Worm (Caenorhabditis elegans): ENCODE measurements around the gene C50E3.6.

The C50E3.6 gene

ce11 chrV:7590454-7590853, at the start of gene C50E3.6:
TSS of gene C50E3.6 (minus strand) at chrV:7590554.
- TF ChIP-seq fkh-10 (GFP tag; optimal IDR thresholded peaks at IDR 0.05) (peak; percentile 49), snpc-4 (tag; optimal IDR thresholded peaks at IDR 0.05) (no peak), ceh-90 (tag; optimal IDR thresholded peaks at IDR 0.05) (no peak), lin-14 (GFP tag; optimal IDR thresholded peaks at IDR 0.05) (peak; percentile 7)

ce11 chrV:7639787-7640186, 49.4 kb upstream of the C50E3.6 start, which contains the start of gene F07C4.10:
TSS of gene F07C4.10 (minus strand) at chrV:7639887.
- TF ChIP-seq pax-3 (tag; optimal IDR thresholded peaks at IDR 0.05) = no peak
- no peak for TF ChIP-seq nhr-20 (tag; optimal IDR thresholded peaks at IDR 0.05)
- no peak for TF ChIP-seq nhr-19 (GFP tag; conservative IDR thresholded peaks at IDR 0.05)
- TF ChIP-seq unc-130 (tag; optimal IDR thresholded peaks at IDR 0.05) = no peak
- TF ChIP-seq lin-35 (GFP tag; optimal IDR thresholded peaks at IDR 0.05) = no peak
- no peak for TF ChIP-seq ceh-90 (tag; optimal IDR thresholded peaks at IDR 0.05)
- TF ChIP-seq dsc-1 (tag; optimal IDR thresholded peaks at IDR 0.05) = no peak
- TF ChIP-seq snu-23 (GFP tag; optimal IDR thresholded peaks at IDR 0.05) = no peak
- TF ChIP-seq ets-5 (GFP tag; IDR thresholded peaks at IDR 0.05) = no peak
- TF ChIP-seq nhr-71 (tag; optimal IDR thresholded peaks at IDR 0.05) = no peak
- no peak for TF ChIP-seq nhr-12 (tag; optimal IDR thresholded peaks at IDR 0.05)
- no peak for TF ChIP-seq lir-3 (tag; optimal IDR thresholded peaks at IDR 0.05; ENCODE audit: poor library complexity)
- TF ChIP-seq aly-2 (tag; optimal IDR thresholded peaks at IDR 0.05) = no peak
- TF ChIP-seq rnt-1 (tag; optimal IDR thresholded peaks at IDR 0.05) = no peak

ce11 chrV:7639356-7639755, 49.0 kb upstream of the C50E3.6 start:
- no peak for TF ChIP-seq ama-1 (optimal IDR thresholded peaks at IDR 0.05)
- no peak for TF ChIP-seq fkh-4 (tag; optimal IDR thresholded peaks at IDR 0.05; ENCODE audit: borderline replicate concordance)
- TF ChIP-seq aha-1 (tag; optimal IDR thresholded peaks at IDR 0.05) = no peak
- no peak for TF ChIP-seq fkh-10 (GFP tag; optimal IDR thresholded peaks at IDR 0.05)
- no peak for TF ChIP-seq nhr-84 (tag; optimal IDR thresholded peaks at IDR 0.05)
- TF ChIP-seq nhr-90 (tag; optimal IDR thresholded peaks at IDR 0.05; ENCODE audit: poor library complexity) = no peak
- no peak for TF ChIP-seq elt-3 (tag; optimal IDR thresholded peaks at IDR 0.05)
- no peak for TF ChIP-seq blmp-1 (tag; optimal IDR thresholded peaks at IDR 0.05)
- no peak for TF ChIP-seq sox-4 (tag; optimal IDR thresholded peaks at IDR 0.05)
- no peak for TF ChIP-seq nhr-47 (tag; optimal IDR thresholded peaks at IDR 0.05)
- no peak for TF ChIP-seq lsy-2 (tag; optimal IDR thresholded peaks at IDR 0.05)
- no peak for TF ChIP-seq C16A3.4 (tag; optimal IDR thresholded peaks at IDR 0.05)
- no peak for TF ChIP-seq hlh-4 (tag; optimal IDR thresholded peaks at IDR 0.05)

- no peak for TF ChIP-seq unc-98 (GFP tag; IDR thresholded peaks at IDR 0.05)
- no peak for TF ChIP-seq fos-1 (tag; optimal IDR thresholded peaks at IDR 0.05)
- no peak for TF ChIP-seq aly-2 (tag; optimal IDR thresholded peaks at IDR 0.05)
- TF ChIP-seq swsn-7 (tag; optimal IDR thresholded peaks at IDR 0.05) = no peak
- TF ChIP-seq nhr-11 (tag; optimal IDR thresholded peaks at IDR 0.05) = no peak
- TF ChIP-seq ztf-11 (tag; optimal IDR thresholded peaks at IDR 0.05) = no peak
- no peak for TF ChIP-seq elt-2 (tag; optimal IDR thresholded peaks at IDR 0.05)
- no peak for TF ChIP-seq ceh-63 (GFP tag; optimal IDR thresholded peaks at IDR 0.05)
- TF ChIP-seq nhr-77 (tag; optimal IDR thresholded peaks at IDR 0.05) = no peak
- no peak for TF ChIP-seq nhr-90 (tag; optimal IDR thresholded peaks at IDR 0.05; ENCODE audit: poor library complexity)
- no peak for TF ChIP-seq elt-3 (tag; optimal IDR thresholded peaks at IDR 0.05)
- no peak for TF ChIP-seq nhr-237 (tag; optimal IDR thresholded peaks at IDR 0.05)
- TF ChIP-seq nhr-71 (tag; optimal IDR thresholded peaks at IDR 0.05) = no peak
- TF ChIP-seq snpc-4 (tag; optimal IDR thresholded peaks at IDR 0.05) = no peak
- no peak for TF ChIP-seq hlh-4 (tag; optimal IDR thresholded peaks at IDR 0.05)
- no peak for TF ChIP-seq grh-1 (GFP tag; IDR thresholded peaks at IDR 0.05)
- no peak for TF ChIP-seq mab-9 (GFP tag; IDR thresholded peaks at IDR 0.05)
- no peak for TF ChIP-seq blmp-1 (tag; optimal IDR thresholded peaks at IDR 0.05)
- no peak for TF ChIP-seq hpl-2 (GFP tag; optimal IDR thresholded peaks at IDR 0.05)
Measured at ce11 chrV:7637801-7638200, 47.4 kb upstream of the C50E3.6 start, which contains the start of gene clec-45. TSS of gene clec-45 (plus strand) at chrV:7638101.
